Fruit fly (Drosophila melanogaster) whole organism, embryonic: ENCODE data around the gene CG12992.

Experiments used
- CG7928 ChIP-seq: fragments of 200-800 bp; sonication (Bioruptor generic); optimal IDR thresholded peaks from 2 replicates; lab custom pipeline; 2017; ENCODE audit warnings: missing biosample characterization, mild to moderate bottlenecking, missing genetic modification characterization
- CG8944 ChIP-seq: fragments of 200-800 bp; sonication (Bioruptor generic); optimal IDR thresholded peaks from 3 replicates; lab custom pipeline; 2016; ENCODE audit warnings: missing biosample characterization, missing genetic modification characterization
- Doc3 ChIP-seq: fragments of 200-800 bp; sonication (Bioruptor generic); IDR thresholded peaks from 3 replicates; pipeline ENCODE4 v1.3.6; 2022; ENCODE audit warnings: missing biosample characterization, missing genetic modification characterization; ENCODE audit not compliant: partially characterized antibody
- Nf-YB ChIP-seq: fragments of 200-800 bp; sonication (Bioruptor generic); optimal IDR thresholded peaks from 3 replicates; lab custom pipeline; 2019; ENCODE audit warnings: missing biosample characterization, mild to moderate bottlenecking, missing genetic modification characterization, moderate library complexity
- bowl ChIP-seq: fragments of 200-800 bp; sonication (Bioruptor generic); IDR thresholded peaks from 2 replicates; pipeline ENCODE4 v1.3.6; 2022; ENCODE audit warnings: missing biosample characterization, missing genetic modification characterization
- shn ChIP-seq: fragments of 200-800 bp; sonication (Bioruptor generic); optimal IDR thresholded peaks from 3 replicates; lab custom pipeline; 2016; ENCODE audit warnings: missing biosample characterization, missing genetic modification characterization
- usp ChIP-seq: fragments of >200 bp; optimal IDR thresholded peaks from 2 replicates; lab custom pipeline; 2017; ENCODE audit warnings: missing biosample characterization, missing genetic modification characterization
- yki ChIP-seq: fragments of >200 bp; optimal IDR thresholded peaks from 3 replicates; lab custom pipeline; 2018

dm6 chrX:17579782-17580451, 8.7 kb upstream of the CG12992 start, which contains the start of gene CG12991:
- no peak for TF ChIP-seq shn
- TF ChIP-seq Doc3 (GFP tag; lab: Robert Waterston, UW) = no peak
- TF ChIP-seq yki (lab: Kevin White, UChicago) = no peak
- no peak for TF ChIP-seq CG8944
- TF ChIP-seq Nf-YB (GFP tag; lab: Kevin White, UChicago) = no peak
- TF ChIP-seq bowl = no peak
- no peak for TF ChIP-seq usp
- TF ChIP-seq CG7928 (GFP tag; lab: Kevin White, UChicago) = no peak
